Fruit fly (Drosophila melanogaster) whole organism, prepupa: ENCODE data around the gene Rh6.

Experiments used
- CG11902 ChIP-seq: fragments of 200-800 bp; sonication (Bioruptor generic); optimal IDR thresholded peaks from 3 replicates; lab custom pipeline; 2016; ENCODE audit warnings: missing biosample characterization, missing genetic modification characterization
- CG15336 ChIP-seq: fragments of 200-800 bp; sonication (Bioruptor generic); IDR thresholded peaks from 2 replicates; pipeline ENCODE4 v1.3.6; 2022; ENCODE audit warnings: missing biosample characterization, missing genetic modification characterization
- CG1621 ChIP-seq: fragments of 200-800 bp; sonication (Bioruptor generic); optimal IDR thresholded peaks from 3 replicates; lab custom pipeline; 2018; ENCODE audit warnings: missing biosample characterization, mild to moderate bottlenecking, missing genetic modification characterization
- CG6276 ChIP-seq: fragments of 200-800 bp; sonication (Bioruptor generic); optimal IDR thresholded peaks from 2 replicates; lab custom pipeline; 2017; ENCODE audit warnings: missing biosample characterization, mild to moderate bottlenecking, missing genetic modification characterization
- CG6854 ChIP-seq: fragments of 200-800 bp; sonication (Bioruptor generic); optimal IDR thresholded peaks from 2 replicates; lab custom pipeline; 2017; ENCODE audit warnings: missing biosample characterization, mild to moderate bottlenecking, missing genetic modification characterization
- Hr39 ChIP-seq: fragments of 200-800 bp; sonication (Bioruptor generic); optimal IDR thresholded peaks from 2 replicates; lab custom pipeline; 2016; ENCODE audit warnings: missing biosample characterization, missing genetic modification characterization
- Smox ChIP-seq: fragments of 200-800 bp; sonication (Bioruptor generic); optimal IDR thresholded peaks from 3 replicates; lab custom pipeline; 2016; ENCODE audit warnings: missing biosample characterization, missing genetic modification characterization
- net ChIP-seq: fragments of 200-800 bp; sonication (Bioruptor generic); optimal IDR thresholded peaks from 3 replicates; lab custom pipeline; 2016; ENCODE audit warnings: missing biosample characterization, missing genetic modification characterization
- spab ChIP-seq: fragments of 200-800 bp; sonication (Bioruptor generic); optimal IDR thresholded peaks from 2 replicates; lab custom pipeline; 2017; ENCODE audit warnings: missing biosample characterization, mild to moderate bottlenecking, missing genetic modification characterization, missing genetic modification reagents

Rh6 gene

DNA sequence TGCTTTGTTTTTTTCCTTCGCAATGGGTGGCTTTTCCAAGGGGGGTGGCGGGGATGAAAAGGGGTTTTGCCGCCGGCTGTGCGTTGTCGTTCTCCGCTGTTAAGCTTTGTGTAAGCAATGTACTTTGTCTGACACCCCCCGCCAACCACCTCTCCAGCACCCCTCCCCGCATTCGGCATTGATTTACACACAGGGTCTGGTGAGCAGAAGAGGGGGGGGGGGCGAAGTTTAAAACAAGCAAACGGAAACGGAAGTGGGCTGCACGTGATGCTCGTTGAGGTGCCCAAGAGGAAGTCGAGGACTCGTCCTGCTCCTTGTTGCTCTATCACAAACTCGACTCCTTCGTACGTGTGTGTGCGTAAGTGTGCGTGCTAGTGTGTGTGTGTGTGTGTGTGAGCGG is 34.2 kb downstream of the Rh6 start:
- TF ChIP-seq CG1621 (tag; lab: Kevin White, UChicago) (no peak), net (no peak), CG15336 (GFP tag; lab: Robert Waterston, UW) (no peak), CG6854 (GFP tag; lab: Kevin White, UChicago) (no peak), spab (GFP tag; lab: Kevin White, UChicago) (no peak), Hr39 (GFP tag; lab: Kevin White, UChicago) (no peak), CG6276 (no peak)

DNA sequence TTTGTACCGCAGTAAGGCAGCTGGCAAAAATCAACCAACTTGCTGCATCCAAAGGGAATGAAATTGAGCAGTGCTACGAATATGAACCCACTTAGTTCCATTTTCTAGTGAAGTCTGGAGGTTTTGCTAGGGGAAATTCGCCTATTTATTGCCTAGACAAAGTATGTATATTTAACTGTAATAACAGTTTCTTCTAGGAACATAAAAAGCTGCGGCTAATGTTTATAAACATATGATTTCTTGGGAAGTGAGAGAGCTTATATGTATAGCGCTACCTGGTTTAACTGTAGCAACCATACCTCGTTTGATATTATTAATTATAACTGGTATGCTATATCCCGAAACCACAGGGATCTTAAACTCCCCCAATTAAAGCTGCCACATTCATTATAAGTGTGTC is 48.4 kb downstream of the Rh6 start, which contains the start of gene CG31296:
Gene CG31296 (minus strand): TSS at position 101 of the 400 bp plus-strand sequence.
- TF ChIP-seq Smox (no peak), CG11902 (GFP tag; lab: Kevin White, UChicago) (no peak)
